Worm (Caenorhabditis elegans) whole organism, mixed stage, embryonic: ENCODE results near the gene F09F9.1.

ENCODE experiments used
- ces-1 ChIP-seq: fragments of 150-350 bp; optimal IDR thresholded peaks from 2 replicates; lab custom pipeline; 2014; ENCODE audit warnings: missing biosample characterization, missing genetic modification reagents, missing genetic modification characterization
- elt-1 ChIP-seq: sonication (generic microtip); optimal IDR thresholded peaks from 2 replicates; lab custom pipeline; 2017; ENCODE audit warnings: missing genetic modification characterization, mild to moderate bottlenecking, missing compliant biosample characterization, antibody characterized with exemption, moderate library complexity, borderline replicate concordance; ENCODE audit not compliant: insufficient read depth
- hlh-1 ChIP-seq: fragments of 150-350 bp; optimal IDR thresholded peaks from 2 replicates; lab custom pipeline; 2014; ENCODE audit warnings: missing biosample characterization, missing genetic modification reagents, missing genetic modification characterization
- lsy-2 ChIP-seq: fragments of 150-350 bp; optimal IDR thresholded peaks from 2 replicates; lab custom pipeline; 2014; ENCODE audit warnings: missing biosample characterization, missing genetic modification characterization
- mab-5 ChIP-seq: fragments of 150-350 bp; optimal IDR thresholded peaks from 2 replicates; lab custom pipeline; 2014; ENCODE audit warnings: missing biosample characterization, missing genetic modification characterization
- mep-1 ChIP-seq: fragments of 150-350 bp; optimal IDR thresholded peaks from 2 replicates; lab custom pipeline; 2017; ENCODE audit warnings: missing biosample characterization, missing genetic modification reagents, missing genetic modification characterization, inconsistent platforms
- snpc-4 ChIP-seq: fragments of 150-350 bp; optimal IDR thresholded peaks from 2 replicates; lab custom pipeline; 2014; ENCODE audit warnings: missing biosample characterization, missing genetic modification characterization
- unc-39 ChIP-seq: fragments of 150-350 bp; optimal IDR thresholded peaks from 2 replicates; lab custom pipeline; 2014; ENCODE audit warnings: missing biosample characterization, missing genetic modification characterization
- unc-62 ChIP-seq: fragments of 150-350 bp; optimal IDR thresholded peaks from 2 replicates; lab custom pipeline; 2014; ENCODE audit warnings: missing biosample characterization, missing genetic modification reagents, missing genetic modification characterization
- zip-8 ChIP-seq: fragments of 150-350 bp; optimal IDR thresholded peaks from 2 replicates; lab custom pipeline; 2014; ENCODE audit warnings: missing biosample characterization, missing genetic modification characterization
- ztf-11 ChIP-seq: fragments of 150-350 bp; optimal IDR thresholded peaks from 2 replicates; lab custom pipeline; 2014; ENCODE audit warnings: missing biosample characterization, missing genetic modification characterization

DNA sequence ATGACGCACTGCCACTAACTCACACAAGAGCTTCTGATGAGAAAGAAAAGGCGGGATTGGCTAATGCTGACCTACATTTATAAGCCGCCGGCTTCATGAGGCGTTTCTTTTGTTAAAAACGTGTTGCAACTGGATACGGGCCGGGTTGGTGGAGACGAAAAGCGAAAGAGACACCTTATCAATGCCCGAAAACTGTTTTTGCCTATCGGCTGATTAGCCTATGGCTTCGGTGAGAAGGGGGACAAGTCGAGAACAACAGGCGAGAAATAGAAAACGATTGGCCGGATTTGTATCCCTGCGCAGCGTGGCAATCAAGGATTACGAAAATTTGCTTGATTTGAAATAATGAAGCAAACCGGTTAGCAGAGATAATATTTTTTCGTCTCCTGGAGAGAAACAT is 3.7 kb upstream of the F09F9.1 start, which contains the start of gene F09F9.2:
- TF ChIP-seq ztf-11 (tag; lab: Kevin White, UChicago) (no peak), elt-1 (no peak), snpc-4 (tag; lab: Kevin White, UChicago) (no peak), zip-8 (tag; lab: Kevin White, UChicago) (no peak), mab-5 (no peak), hlh-1 (tag; lab: Kevin White, UChicago) (no peak), lsy-2 (tag; lab: Kevin White, UChicago) (no peak), mep-1 (tag; lab: Kevin White, UChicago) (no peak), unc-39 (tag; lab: Kevin White, UChicago) (no peak), unc-62 (GFP tag; lab: Kevin White, UChicago) (no peak), ces-1 (GFP tag; lab: Kevin White, UChicago) (no peak)
